Worm (Caenorhabditis elegans): Measurements from ENCODE around the gene K04F1.8.

ce11 chrV:1698400-1698799, 31.4 kb downstream of the K04F1.8 start:
- TF ChIP-seq fkh-10 (GFP tag; optimal IDR thresholded peaks at IDR 0.05) = no peak
- TF ChIP-seq pqm-1 (tag; optimal IDR thresholded peaks at IDR 0.05) = no peak
- TF ChIP-seq syd-9 (tag; optimal IDR thresholded peaks at IDR 0.05) = no peak
- no peak for TF ChIP-seq ceh-31 (tag; optimal IDR thresholded peaks at IDR 0.05)
- TF ChIP-seq T23F11.4 (GFP tag; optimal IDR thresholded peaks at IDR 0.05) = no peak
- no peak for TF ChIP-seq ama-1 (optimal IDR thresholded peaks at IDR 0.05)
- TF ChIP-seq dve-1 (tag; optimal IDR thresholded peaks at IDR 0.05) = no peak
- TF ChIP-seq pha-2 (tag; optimal IDR thresholded peaks at IDR 0.05) = no peak
- no peak for TF ChIP-seq dmd-4 (tag; optimal IDR thresholded peaks at IDR 0.05; ENCODE audit: borderline replicate concordance)
- no peak for TF ChIP-seq pha-4 (tag; optimal IDR thresholded peaks at IDR 0.05)
- no peak for TF ChIP-seq ets-4 (tag; optimal IDR thresholded peaks at IDR 0.05)
